Worm (Caenorhabditis elegans): Measurements from ENCODE around the gene M04C3.1.

- TF ChIP-seq ceh-16 (tag; optimal IDR thresholded peaks at IDR 0.05) (no peak), ztf-11 (tag; optimal IDR thresholded peaks at IDR 0.05) (no peak), nhr-237 (tag; optimal IDR thresholded peaks at IDR 0.05) (no peak), nhr-25 (tag; optimal IDR thresholded peaks at IDR 0.05) (no peak), aly-2 (tag; optimal IDR thresholded peaks at IDR 0.05) (no peak), ceh-82 (tag; optimal IDR thresholded peaks at IDR 0.05) (no peak), nhr-6 (tag; optimal IDR thresholded peaks at IDR 0.05) (no peak), ama-1 (optimal IDR thresholded peaks at IDR 0.05) (no peak), nhr-12 (tag; optimal IDR thresholded peaks at IDR 0.05) (no peak), peb-1 (tag; optimal IDR thresholded peaks at IDR 0.05) (no peak), unc-39 (tag; optimal IDR thresholded peaks at IDR 0.05) (no peak), unc-62 (GFP tag; optimal IDR thresholded peaks at IDR 0.05) (no peak), alr-1 (tag; optimal IDR thresholded peaks at IDR 0.05) (no peak)
Measured at ce11 chrV:19491302-19491701, 45.9 kb upstream of the M04C3.1 start, which contains the start of gene Y43F8B.29.

All from whole organism, L2 larva.